Fruit fly (Drosophila melanogaster) whole organism, wandering third instar larva: ENCODE measurements around the gene Ythdc1.

Source experiments
- Abd-B ChIP-seq: fragments of >200 bp; optimal IDR thresholded peaks from 2 replicates; lab custom pipeline; 2017; ENCODE audit warnings: missing biosample characterization, missing genetic modification characterization
- CG32264 ChIP-seq: fragments of 200-800 bp; sonication (Bioruptor generic); optimal IDR thresholded peaks from 2 replicates; lab custom pipeline; 2016; ENCODE audit warnings: missing biosample characterization, missing genetic modification characterization
- CG9705 ChIP-seq: fragments of 200-800 bp; sonication (Bioruptor generic); optimal IDR thresholded peaks from 2 replicates; lab custom pipeline; 2018; ENCODE audit warnings: missing biosample characterization, mild to moderate bottlenecking, missing genetic modification characterization
- CrebA ChIP-seq: fragments of 200-800 bp; sonication (Bioruptor generic); optimal IDR thresholded peaks from 2 replicates; lab custom pipeline; 2016; ENCODE audit warnings: missing biosample characterization, mild to moderate bottlenecking, missing genetic modification characterization, borderline replicate concordance
- Dfd ChIP-seq: fragments of >200 bp; optimal IDR thresholded peaks from 2 replicates; lab custom pipeline; 2017; ENCODE audit warnings: missing biosample characterization, missing genetic modification characterization
- Dif ChIP-seq: fragments of 200-275, 200-300 bp; sonication (Bioruptor generic); optimal IDR thresholded peaks from 2 replicates; lab custom pipeline; 2018; ENCODE audit warnings: missing biosample characterization, missing genetic modification characterization; ENCODE audit not compliant: partially characterized antibody
- GATAd ChIP-seq: sonication (Bioruptor generic); optimal IDR thresholded peaks from 2 replicates; lab custom pipeline; 2016; ENCODE audit warnings: missing biosample characterization, missing genetic modification characterization
- HLH106 ChIP-seq: fragments of 200-800 bp; optimal IDR thresholded peaks from 3 replicates; lab custom pipeline; 2019; ENCODE audit warnings: missing biosample characterization, mild to moderate bottlenecking, missing genetic modification characterization, moderate library complexity
- Hnf4 ChIP-seq: fragments of 200-800 bp; sonication (Bioruptor generic); optimal IDR thresholded peaks from 2 replicates; lab custom pipeline; 2016; ENCODE audit warnings: missing biosample characterization, mild to moderate bottlenecking, missing genetic modification characterization
- Hr78 ChIP-seq: fragments of >200 bp; optimal IDR thresholded peaks from 2 replicates; lab custom pipeline; 2017; ENCODE audit warnings: missing biosample characterization, missing genetic modification characterization
- Hr83 ChIP-seq: fragments of 200-300 bp; sonication (Bioruptor generic); optimal IDR thresholded peaks from 2 replicates; lab custom pipeline; 2016; ENCODE audit warnings: missing biosample characterization, mild to moderate bottlenecking, missing genetic modification characterization, moderate library complexity; ENCODE audit not compliant: poor library complexity, severe bottlenecking
- Jra ChIP-seq: sonication (Bioruptor generic); optimal IDR thresholded peaks from 2 replicates; lab custom pipeline; 2016; ENCODE audit warnings: missing biosample characterization, missing genetic modification characterization
- Mio ChIP-seq: sonication (Bioruptor generic); optimal IDR thresholded peaks from 2 replicates; lab custom pipeline; 2016; ENCODE audit warnings: missing biosample characterization, missing genetic modification characterization
- Myc ChIP-seq: fragments of >200 bp; optimal IDR thresholded peaks from 2 replicates; lab custom pipeline; 2017
- N ChIP-seq: fragments of >200 bp; optimal IDR thresholded peaks from 2 replicates; lab custom pipeline; 2018; ENCODE audit warnings: missing biosample characterization, missing external identifiers, missing genetic modification characterization
- OdsH ChIP-seq: fragments of 200-800 bp; sonication (Bioruptor generic); optimal IDR thresholded peaks from 2 replicates; lab custom pipeline; 2016; ENCODE audit warnings: missing biosample characterization, mild to moderate bottlenecking, missing genetic modification characterization
- Rel ChIP-seq, 2 experiments: fragments of 200-800 bp; sonication (Bioruptor generic) in 1 of 2; optimal IDR thresholded peaks; 2 replicates in 1 of 2; 3 replicates in 1 of 2; lab custom pipeline; 2016 to 2019; ENCODE audit warnings: mild to moderate bottlenecking in 2 of 2, missing biosample characterization in 2 of 2, missing genetic modification characterization in 2 of 2, moderate library complexity in 1 of 2
- Sp1 ChIP-seq: fragments of 200-800 bp; sonication (Bioruptor generic); optimal IDR thresholded peaks from 3 replicates; lab custom pipeline; 2019; ENCODE audit warnings: missing biosample characterization, mild to moderate bottlenecking, missing genetic modification characterization, moderate library complexity
- Vsx2 ChIP-seq: fragments of 200-300, 225-300 bp; sonication (Bioruptor generic); optimal IDR thresholded peaks from 2 replicates; lab custom pipeline; 2018; ENCODE audit warnings: missing biosample characterization, missing genetic modification characterization; ENCODE audit not compliant: partially characterized antibody
- br ChIP-seq: fragments of 200-800 bp; sonication (Bioruptor generic); optimal IDR thresholded peaks from 2 replicates; lab custom pipeline; 2016; ENCODE audit warnings: missing biosample characterization, missing genetic modification characterization
- brk ChIP-seq: fragments of 200-800 bp; sonication (Bioruptor generic); optimal IDR thresholded peaks from 2 replicates; lab custom pipeline; 2016; ENCODE audit warnings: missing biosample characterization, mild to moderate bottlenecking, missing genetic modification characterization
- dl ChIP-seq, 2 experiments: fragments of 175-275, 200-275 bp in 1 of 2; fragments of 200-275 bp in 1 of 2; sonication (Bioruptor generic); optimal IDR thresholded peaks; lab custom pipeline; 2018; ENCODE audit warnings: mild to moderate bottlenecking in 2 of 2, missing biosample characterization in 2 of 2, missing genetic modification characterization in 2 of 2, moderate library complexity in 2 of 2; ENCODE audit not compliant: partially characterized antibody in 2 of 2, insufficient read depth in 1 of 2
- dmrt93B ChIP-seq: fragments of 200-800 bp; sonication (Bioruptor generic); optimal IDR thresholded peaks from 2 replicates; lab custom pipeline; 2018; ENCODE audit warnings: missing biosample characterization, mild to moderate bottlenecking, missing genetic modification characterization
- dsf ChIP-seq: sonication (Bioruptor generic); optimal IDR thresholded peaks from 2 replicates; lab custom pipeline; 2016; ENCODE audit warnings: missing biosample characterization, missing genetic modification characterization, borderline replicate concordance
- ey ChIP-seq: fragments of 200-800 bp; sonication (Bioruptor generic); optimal IDR thresholded peaks from 2 replicates; lab custom pipeline; 2016; ENCODE audit warnings: missing biosample characterization, missing genetic modification characterization
- foxo ChIP-seq, 2 experiments: fragments of 200-800 bp; sonication (Bioruptor generic); optimal IDR thresholded peaks; 2 replicates in 1 of 2; 3 replicates in 1 of 2; lab custom pipeline; 2016 to 2017; ENCODE audit warnings: missing biosample characterization in 2 of 2, missing genetic modification characterization in 2 of 2
- fru ChIP-seq: fragments of 200-800 bp; sonication (Bioruptor generic); optimal IDR thresholded peaks from 3 replicates; lab custom pipeline; 2016; ENCODE audit warnings: missing biosample characterization, mild to moderate bottlenecking, missing genetic modification characterization
- h ChIP-seq: fragments of 200-800 bp; sonication (Bioruptor generic); optimal IDR thresholded peaks from 3 replicates; lab custom pipeline; 2016; ENCODE audit warnings: missing biosample characterization, mild to moderate bottlenecking, missing genetic modification characterization
- jim ChIP-seq: fragments of 175-275, 200-325 bp; sonication (Bioruptor generic); optimal IDR thresholded peaks from 2 replicates; lab custom pipeline; 2016; ENCODE audit warnings: missing biosample characterization, mild to moderate bottlenecking, missing genetic modification characterization
- lola ChIP-seq: fragments of >200 bp; optimal IDR thresholded peaks from 2 replicates; lab custom pipeline; 2017; ENCODE audit warnings: missing biosample characterization, missing genetic modification characterization
- pan ChIP-seq: fragments of >200 bp; optimal IDR thresholded peaks from 2 replicates; lab custom pipeline; 2017
- psq ChIP-seq: fragments of 200-800 bp; sonication (Bioruptor generic); optimal IDR thresholded peaks from 3 replicates; lab custom pipeline; 2017; ENCODE audit warnings: missing biosample characterization, mild to moderate bottlenecking, missing genetic modification characterization, moderate library complexity
- rgr ChIP-seq: fragments of 200-800 bp; sonication (Bioruptor generic); optimal IDR thresholded peaks from 3 replicates; lab custom pipeline; 2016; ENCODE audit warnings: missing biosample characterization, mild to moderate bottlenecking, missing genetic modification characterization
- sage ChIP-seq: fragments of 200-800 bp; sonication (Bioruptor generic); optimal IDR thresholded peaks from 2 replicates; lab custom pipeline; 2016; ENCODE audit warnings: missing biosample characterization, mild to moderate bottlenecking, missing genetic modification characterization
- sv ChIP-seq: fragments of 200-800 bp; sonication (Bioruptor generic); optimal IDR thresholded peaks from 3 replicates; lab custom pipeline; 2016; ENCODE audit warnings: missing biosample characterization, missing genetic modification characterization
- tai ChIP-seq: sonication (Bioruptor generic); optimal IDR thresholded peaks from 2 replicates; lab custom pipeline; 2016; ENCODE audit warnings: missing biosample characterization, missing genetic modification characterization
- usp ChIP-seq: fragments of >200 bp; optimal IDR thresholded peaks from 2 replicates; lab custom pipeline; 2017; ENCODE audit warnings: missing biosample characterization, missing genetic modification characterization
- woc ChIP-seq: sonication (Bioruptor generic); optimal IDR thresholded peaks from 2 replicates; lab custom pipeline; 2016; ENCODE audit warnings: missing biosample characterization, mild to moderate bottlenecking, missing genetic modification characterization

Ythdc1 gene

DNA sequence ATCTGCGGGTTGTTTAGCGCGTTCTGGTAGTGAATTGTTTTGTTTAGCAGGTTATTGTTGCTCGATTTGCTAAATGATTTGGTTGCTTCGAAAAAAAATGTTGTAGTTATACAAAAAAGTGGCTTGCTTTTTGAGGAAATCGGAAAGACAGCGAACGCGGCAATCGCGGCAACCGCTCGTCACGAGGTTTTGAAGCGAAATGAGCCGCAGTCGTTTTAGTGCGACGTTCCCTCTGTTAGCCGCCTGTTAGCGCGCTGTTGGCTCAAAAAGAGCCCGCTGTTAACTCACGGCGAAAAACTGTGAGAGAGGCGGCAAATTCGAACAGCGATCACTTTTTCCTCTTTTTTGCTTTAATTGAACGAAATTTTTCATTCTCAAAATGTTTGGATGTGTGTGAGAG lies 43.8 kb upstream of the Ythdc1 start:
- no peak for TF ChIP-seq Hnf4
- TF ChIP-seq rgr (GFP tag; lab: Kevin White, UChicago) = peak; percentile 24
- TF ChIP-seq Hr83 (GFP tag; lab: Kevin White, UChicago) = peak; percentile 54
- TF ChIP-seq tai (GFP tag; lab: Kevin White, UChicago) = peak; percentile 38
- TF ChIP-seq, all 38 proteins: peak for 3

DNA sequence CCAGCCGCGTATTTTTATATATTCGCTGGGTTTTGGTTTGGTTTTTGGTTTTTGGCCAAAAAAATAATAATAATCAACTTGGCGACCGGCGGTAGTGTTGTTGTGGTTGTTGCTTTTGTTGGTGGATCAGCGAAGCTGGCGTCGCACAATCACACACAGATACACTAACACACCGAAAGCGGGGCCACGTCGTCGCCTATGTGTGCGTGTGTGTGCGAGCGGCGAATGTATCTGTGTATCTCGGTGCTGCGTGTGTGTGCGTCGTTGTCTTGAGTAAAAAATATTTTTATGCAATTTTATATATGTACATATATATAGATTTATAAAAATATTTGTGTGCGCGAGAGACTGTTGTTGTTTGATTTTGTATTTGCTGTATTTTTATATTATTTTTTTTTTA lies 43.1 kb upstream of the Ythdc1 start:
- peak; percentile 13 for TF ChIP-seq h
- TF ChIP-seq rgr (GFP tag; lab: Kevin White, UChicago) = peak; percentile 26
- no peak for TF ChIP-seq pan (lab: Kevin White, UChicago)
- TF ChIP-seq foxo (GFP tag; optimal IDR thresholded peaks at IDR 0.05; lab: Kevin White, UChicago) = no peak
- TF ChIP-seq Hr78 (GFP tag; lab: Kevin White, UChicago) = peak; percentile 13
- no peak for TF ChIP-seq Mio (GFP tag; lab: Kevin White, UChicago)
- no peak for TF ChIP-seq Jra (GFP tag; lab: Kevin White, UChicago)
- TF ChIP-seq ey = no peak
- TF ChIP-seq CG32264 (GFP tag; lab: Kevin White, UChicago) = no peak
- TF ChIP-seq jim = no peak
- no peak for TF ChIP-seq lola (GFP tag; lab: Kevin White, UChicago)
- no peak for TF ChIP-seq Dfd (GFP tag; lab: Kevin White, UChicago)
- no peak for TF ChIP-seq CG9705
- no peak for TF ChIP-seq Vsx2 (GFP tag; lab: Kevin White, UChicago)
- no peak for TF ChIP-seq fru (GFP tag; lab: Kevin White, UChicago)
- no peak for TF ChIP-seq dsf (GFP tag; lab: Kevin White, UChicago)
- TF ChIP-seq GATAd (GFP tag; lab: Kevin White, UChicago) = no peak
- no peak for TF ChIP-seq sv
- no peak for TF ChIP-seq OdsH (GFP tag; lab: Kevin White, UChicago)
- peak; percentile 64 for TF ChIP-seq N (GFP tag; lab: Kevin White, UChicago)
- no peak for TF ChIP-seq Sp1 (GFP tag; lab: Kevin White, UChicago)
- TF ChIP-seq sage (GFP tag; lab: Kevin White, UChicago) = peak; percentile 57
- TF ChIP-seq dl (GFP tag; optimal IDR thresholded peaks at IDR 0.05; lab: Kevin White, UChicago; ENCODE audit: insufficient read depth in 1 of 2, partially characterized antibody in 2 of 2) = no peak
- TF ChIP-seq Hnf4 = no peak
- TF ChIP-seq dmrt93B = no peak
- peak; percentile 49 for TF ChIP-seq CrebA (GFP tag; lab: Kevin White, UChicago)
- peak; percentile 34 for TF ChIP-seq Hr83 (GFP tag; lab: Kevin White, UChicago)
- TF ChIP-seq woc (GFP tag; lab: Kevin White, UChicago) = no peak
- no peak for TF ChIP-seq Rel (GFP tag; optimal IDR thresholded peaks at IDR 0.05; lab: Kevin White, UChicago)
- TF ChIP-seq Rel (tag; optimal IDR thresholded peaks at IDR 0.05; lab: Kevin White, UChicago) = peak; percentile 36
- no peak for TF ChIP-seq Dif
- peak; percentile 26 for TF ChIP-seq brk (GFP tag; lab: Kevin White, UChicago)
- no peak for TF ChIP-seq psq (GFP tag; lab: Kevin White, UChicago)
- no peak for TF ChIP-seq HLH106 (tag; lab: Kevin White, UChicago)
- TF ChIP-seq br (GFP tag; lab: Kevin White, UChicago) = no peak
- no peak for TF ChIP-seq tai (GFP tag; lab: Kevin White, UChicago)
- TF ChIP-seq Abd-B (GFP tag; lab: Kevin White, UChicago) = no peak
- TF ChIP-seq Myc (lab: Kevin White, UChicago) = no peak
- TF ChIP-seq usp (GFP tag; lab: Kevin White, UChicago) = no peak

DNA sequence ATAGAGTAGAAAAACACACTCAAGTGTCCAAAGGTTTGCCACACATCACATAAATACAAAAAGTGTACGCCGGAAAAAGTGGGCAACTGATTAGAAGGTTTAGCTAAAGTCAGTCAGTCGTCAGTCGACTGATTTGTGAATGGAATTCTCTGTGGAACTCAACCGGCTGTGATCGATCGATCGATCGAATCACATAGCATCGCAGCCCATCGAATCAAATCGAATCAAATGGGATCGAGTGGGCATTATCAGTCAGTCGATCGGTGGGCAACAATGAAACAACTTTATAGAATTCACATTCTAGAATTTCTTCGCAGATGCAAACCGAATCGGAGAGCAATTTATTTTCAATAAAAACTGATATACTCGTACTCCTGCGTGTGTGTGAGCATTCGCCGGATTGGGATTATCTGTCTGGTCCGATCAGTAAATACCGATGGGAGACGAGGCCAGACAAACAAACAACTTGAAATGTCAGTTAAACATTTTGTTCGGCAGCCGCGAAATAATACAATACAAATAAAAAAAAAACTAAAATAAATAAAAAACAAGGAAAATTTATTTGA lies 41.7 kb upstream of the Ythdc1 start:
- TF ChIP-seq br (GFP tag; lab: Kevin White, UChicago) (no peak), Abd-B (GFP tag; lab: Kevin White, UChicago) (no peak), psq (GFP tag; lab: Kevin White, UChicago) (no peak), OdsH (GFP tag; lab: Kevin White, UChicago) (no peak), fru (GFP tag; lab: Kevin White, UChicago) (no peak), CrebA (GFP tag; lab: Kevin White, UChicago) (no peak), Sp1 (GFP tag; lab: Kevin White, UChicago) (no peak), Myc (lab: Kevin White, UChicago) (no peak), dsf (GFP tag; lab: Kevin White, UChicago) (no peak), brk (GFP tag; lab: Kevin White, UChicago) (no peak)
